Fruit fly (Drosophila melanogaster) whole organism, wandering third instar larva: ENCODE results near the gene CG1239.

Experiments
- Abd-B ChIP-seq: fragments of >200 bp; optimal IDR thresholded peaks from 2 replicates; lab custom pipeline; 2017; ENCODE audit warnings: missing biosample characterization, missing genetic modification characterization
- CG9705 ChIP-seq: fragments of 200-800 bp; sonication (Bioruptor generic); optimal IDR thresholded peaks from 2 replicates; lab custom pipeline; 2018; ENCODE audit warnings: missing biosample characterization, mild to moderate bottlenecking, missing genetic modification characterization
- CrebA ChIP-seq: fragments of 200-800 bp; sonication (Bioruptor generic); optimal IDR thresholded peaks from 2 replicates; lab custom pipeline; 2016; ENCODE audit warnings: missing biosample characterization, mild to moderate bottlenecking, missing genetic modification characterization, borderline replicate concordance
- Hnf4 ChIP-seq: fragments of 200-800 bp; sonication (Bioruptor generic); optimal IDR thresholded peaks from 2 replicates; lab custom pipeline; 2016; ENCODE audit warnings: missing biosample characterization, mild to moderate bottlenecking, missing genetic modification characterization
- Hr78 ChIP-seq: fragments of >200 bp; optimal IDR thresholded peaks from 2 replicates; lab custom pipeline; 2017; ENCODE audit warnings: missing biosample characterization, missing genetic modification characterization
- Mio ChIP-seq: sonication (Bioruptor generic); optimal IDR thresholded peaks from 2 replicates; lab custom pipeline; 2016; ENCODE audit warnings: missing biosample characterization, missing genetic modification characterization
- foxo ChIP-seq, 2 experiments: fragments of 200-800 bp; sonication (Bioruptor generic); optimal IDR thresholded peaks; 2 replicates in 1 of 2; 3 replicates in 1 of 2; lab custom pipeline; 2016 to 2017; ENCODE audit warnings: missing biosample characterization in 2 of 2, missing genetic modification characterization in 2 of 2
- fru ChIP-seq: fragments of 200-800 bp; sonication (Bioruptor generic); optimal IDR thresholded peaks from 3 replicates; lab custom pipeline; 2016; ENCODE audit warnings: missing biosample characterization, mild to moderate bottlenecking, missing genetic modification characterization
- h ChIP-seq: fragments of 200-800 bp; sonication (Bioruptor generic); optimal IDR thresholded peaks from 3 replicates; lab custom pipeline; 2016; ENCODE audit warnings: missing biosample characterization, mild to moderate bottlenecking, missing genetic modification characterization
- pan ChIP-seq: fragments of >200 bp; optimal IDR thresholded peaks from 2 replicates; lab custom pipeline; 2017
- usp ChIP-seq: fragments of >200 bp; optimal IDR thresholded peaks from 2 replicates; lab custom pipeline; 2017; ENCODE audit warnings: missing biosample characterization, missing genetic modification characterization

- TF ChIP-seq fru (GFP tag; lab: Kevin White, UChicago) (peak; percentile 67), CrebA (no peak), h (GFP tag; lab: Kevin White, UChicago) (peak; percentile 51), usp (GFP tag; lab: Kevin White, UChicago) (no peak), Hnf4 (GFP tag; lab: Kevin White, UChicago) (peak; percentile 30), CG9705 (GFP tag; lab: Kevin White, UChicago) (no peak), Abd-B (GFP tag; lab: Kevin White, UChicago) (no peak), pan (lab: Kevin White, UChicago) (no peak), foxo (GFP tag; optimal IDR thresholded peaks at IDR 0.05; lab: Kevin White, UChicago) (peak in 1 of 2 experiments; percentile 63), Hr78 (GFP tag; lab: Kevin White, UChicago) (no peak), Mio (GFP tag; lab: Kevin White, UChicago) (no peak)
These were observed 47.1 kb upstream of the CG1239 start for dm6 chr3R:5686049-5686757.
